Worm (Caenorhabditis elegans) whole organism, mixed stage, embryonic: Measurements from ENCODE around the gene chil-10.

Source experiments
- M03D4.4 ChIP-seq: sonication (generic microtip); optimal IDR thresholded peaks from 2 replicates; lab custom pipeline; 2017; ENCODE audit warnings: mild to moderate bottlenecking, missing genetic modification characterization, missing compliant biosample characterization
- bed-3 ChIP-seq: fragments of 200-800 bp; sonication (Bioruptor generic); optimal IDR thresholded peaks from 3 replicates; lab custom pipeline; 2018; ENCODE audit warnings: mild to moderate bottlenecking, missing genetic modification characterization, moderate library complexity, missing compliant biosample characterization
- blmp-1 ChIP-seq: fragments of 150-350 bp; optimal IDR thresholded peaks from 2 replicates; lab custom pipeline; 2014; ENCODE audit warnings: missing biosample characterization, missing genetic modification characterization
- ceh-39 ChIP-seq: fragments of 150-350 bp; optimal IDR thresholded peaks from 2 replicates; lab custom pipeline; 2014; ENCODE audit warnings: missing biosample characterization, missing genetic modification characterization
- ceh-43 ChIP-seq: fragments of 200-800 bp; sonication (Bioruptor generic); optimal IDR thresholded peaks from 2 replicates; lab custom pipeline; 2018; ENCODE audit warnings: mild to moderate bottlenecking, missing genetic modification characterization, moderate library complexity, missing compliant biosample characterization
- ceh-83 ChIP-seq: fragments of 200-800 bp; sonication (Bioruptor generic); optimal IDR thresholded peaks from 2 replicates; lab custom pipeline; 2018; ENCODE audit warnings: mild to moderate bottlenecking, missing genetic modification characterization, missing compliant biosample characterization
- ces-1 ChIP-seq: fragments of 150-350 bp; optimal IDR thresholded peaks from 2 replicates; lab custom pipeline; 2014; ENCODE audit warnings: missing biosample characterization, missing genetic modification reagents, missing genetic modification characterization
- cnd-1 ChIP-seq: fragments of 200-800 bp; sonication (Bioruptor generic); optimal IDR thresholded peaks from 2 replicates; lab custom pipeline; 2018; ENCODE audit warnings: mild to moderate bottlenecking, missing genetic modification characterization, missing compliant biosample characterization
- drap-1 ChIP-seq: fragments of 200-800 bp; sonication (Bioruptor generic); optimal IDR thresholded peaks from 3 replicates; lab custom pipeline; 2018; ENCODE audit warnings: mild to moderate bottlenecking, missing genetic modification characterization, missing compliant biosample characterization
- elt-1 ChIP-seq: sonication (generic microtip); optimal IDR thresholded peaks from 2 replicates; lab custom pipeline; 2017; ENCODE audit warnings: missing genetic modification characterization, mild to moderate bottlenecking, missing compliant biosample characterization, antibody characterized with exemption, moderate library complexity, borderline replicate concordance; ENCODE audit not compliant: insufficient read depth
- elt-3 ChIP-seq: fragments of 150-350 bp; optimal IDR thresholded peaks from 2 replicates; lab custom pipeline; 2014; ENCODE audit warnings: missing biosample characterization, missing genetic modification characterization
- flh-1 ChIP-seq: fragments of 200-800 bp; sonication (Bioruptor generic); optimal IDR thresholded peaks from 2 replicates; lab custom pipeline; 2018; ENCODE audit warnings: mild to moderate bottlenecking, missing genetic modification characterization, moderate library complexity, missing compliant biosample characterization
- ham-2 ChIP-seq: fragments of 200-800 bp; sonication (Bioruptor generic); optimal IDR thresholded peaks from 2 replicates; lab custom pipeline; 2018; ENCODE audit warnings: mild to moderate bottlenecking, missing genetic modification characterization, missing compliant biosample characterization
- hlh-1 ChIP-seq: fragments of 150-350 bp; optimal IDR thresholded peaks from 2 replicates; lab custom pipeline; 2014; ENCODE audit warnings: missing biosample characterization, missing genetic modification reagents, missing genetic modification characterization
- lin-13 ChIP-seq: fragments of 150-350 bp; optimal IDR thresholded peaks from 2 replicates; lab custom pipeline; 2014; ENCODE audit warnings: missing biosample characterization, missing genetic modification characterization
- lin-32 ChIP-seq: fragments of 200-800 bp; sonication (Bioruptor generic); optimal IDR thresholded peaks from 2 replicates; lab custom pipeline; 2018; ENCODE audit warnings: mild to moderate bottlenecking, missing genetic modification characterization, missing compliant biosample characterization
- lsy-2 ChIP-seq: fragments of 150-350 bp; optimal IDR thresholded peaks from 2 replicates; lab custom pipeline; 2014; ENCODE audit warnings: missing biosample characterization, missing genetic modification characterization
- mab-5 ChIP-seq: fragments of 150-350 bp; optimal IDR thresholded peaks from 2 replicates; lab custom pipeline; 2014; ENCODE audit warnings: missing biosample characterization, missing genetic modification characterization
- mep-1 ChIP-seq: fragments of 150-350 bp; optimal IDR thresholded peaks from 2 replicates; lab custom pipeline; 2017; ENCODE audit warnings: missing biosample characterization, missing genetic modification reagents, missing genetic modification characterization, inconsistent platforms
- mls-2 ChIP-seq: sonication (generic microtip); optimal IDR thresholded peaks from 2 replicates; lab custom pipeline; 2016; ENCODE audit warnings: mild to moderate bottlenecking, missing genetic modification characterization, moderate library complexity, missing compliant biosample characterization
- nhr-12 ChIP-seq: fragments of 150-350 bp; optimal IDR thresholded peaks from 2 replicates; lab custom pipeline; 2014; ENCODE audit warnings: missing biosample characterization, missing genetic modification characterization
- nhr-2 ChIP-seq: fragments of 150-350 bp; optimal IDR thresholded peaks from 2 replicates; lab custom pipeline; 2014; ENCODE audit warnings: missing biosample characterization, missing genetic modification characterization
- nhr-237 ChIP-seq: fragments of 150-350 bp; optimal IDR thresholded peaks from 2 replicates; lab custom pipeline; 2014; ENCODE audit warnings: missing biosample characterization, missing genetic modification characterization
- nhr-28 ChIP-seq: fragments of 150-350 bp; optimal IDR thresholded peaks from 2 replicates; lab custom pipeline; 2014; ENCODE audit warnings: missing biosample characterization, missing genetic modification characterization
- nhr-76 ChIP-seq: sonication (generic microtip); optimal IDR thresholded peaks from 2 replicates; lab custom pipeline; 2017; ENCODE audit warnings: missing biosample characterization, missing genetic modification characterization
- pha-4 ChIP-seq: fragments of 150-350 bp; optimal IDR thresholded peaks from 2 replicates; lab custom pipeline; 2018; ENCODE audit warnings: missing biosample characterization, missing genetic modification reagents, missing genetic modification characterization
- sem-2 ChIP-seq: fragments of 200-800 bp; sonication (Bioruptor generic); optimal IDR thresholded peaks from 2 replicates; lab custom pipeline; 2018; ENCODE audit warnings: mild to moderate bottlenecking, missing genetic modification characterization, missing compliant biosample characterization
- snpc-4 ChIP-seq: fragments of 150-350 bp; optimal IDR thresholded peaks from 2 replicates; lab custom pipeline; 2014; ENCODE audit warnings: missing biosample characterization, missing genetic modification characterization
- sptf-1 ChIP-seq: sonication (generic microtip); optimal IDR thresholded peaks from 2 replicates; lab custom pipeline; 2017; ENCODE audit warnings: mild to moderate bottlenecking, missing genetic modification characterization, moderate library complexity, missing compliant biosample characterization
- tbx-8 ChIP-seq: fragments of 200-800 bp; sonication (Bioruptor generic); optimal IDR thresholded peaks from 2 replicates; lab custom pipeline; 2018; ENCODE audit warnings: mild to moderate bottlenecking, missing genetic modification characterization, moderate library complexity, missing compliant biosample characterization
- unc-120 ChIP-seq: sonication (generic microtip); optimal IDR thresholded peaks from 2 replicates; lab custom pipeline; 2017; ENCODE audit warnings: missing genetic modification characterization, missing compliant biosample characterization; ENCODE audit not compliant: poor library complexity, severe bottlenecking
- unc-39 ChIP-seq: fragments of 150-350 bp; optimal IDR thresholded peaks from 2 replicates; lab custom pipeline; 2014; ENCODE audit warnings: missing biosample characterization, missing genetic modification characterization
- unc-62 ChIP-seq: fragments of 150-350 bp; optimal IDR thresholded peaks from 2 replicates; lab custom pipeline; 2014; ENCODE audit warnings: missing biosample characterization, missing genetic modification reagents, missing genetic modification characterization
- zip-8 ChIP-seq: fragments of 150-350 bp; optimal IDR thresholded peaks from 2 replicates; lab custom pipeline; 2014; ENCODE audit warnings: missing biosample characterization, missing genetic modification characterization
- ztf-11 ChIP-seq: fragments of 150-350 bp; optimal IDR thresholded peaks from 2 replicates; lab custom pipeline; 2014; ENCODE audit warnings: missing biosample characterization, missing genetic modification characterization

chil-10 gene

ce11 chrX:948783-949182 is 8.9 kb upstream of the chil-10 start, which contains the start of gene sms-2:
Gene sms-2 (minus strand): TSS chrX:948883.
- TF ChIP-seq ceh-83 (GFP tag; lab: Kevin White, UChicago): no peak
- no peak for TF ChIP-seq zip-8 (tag; lab: Kevin White, UChicago)
- TF ChIP-seq ztf-11 (tag; lab: Kevin White, UChicago): no peak
- TF ChIP-seq sptf-1 (tag; lab: Kevin White, UChicago): no peak
- TF ChIP-seq ces-1 (GFP tag; lab: Kevin White, UChicago): no peak
- TF ChIP-seq unc-62 (GFP tag; lab: Kevin White, UChicago): no peak
- TF ChIP-seq M03D4.4 (tag; lab: Kevin White, UChicago): no peak
- no peak for TF ChIP-seq cnd-1 (tag; lab: Kevin White, UChicago)
- no peak for TF ChIP-seq ham-2 (GFP tag; lab: Kevin White, UChicago)
- no peak for TF ChIP-seq blmp-1 (tag; lab: Kevin White, UChicago)
- TF ChIP-seq snpc-4 (tag; lab: Kevin White, UChicago): no peak
- no peak for TF ChIP-seq ceh-43 (GFP tag; lab: Kevin White, UChicago)
- TF ChIP-seq mls-2 (tag; lab: Kevin White, UChicago): no peak
- TF ChIP-seq nhr-12 (tag; lab: Kevin White, UChicago): no peak
- no peak for TF ChIP-seq lin-32 (GFP tag; lab: Kevin White, UChicago)
- no peak for TF ChIP-seq nhr-2 (tag; lab: Kevin White, UChicago)
- TF ChIP-seq, all 35 proteins: peak for 0

- TF ChIP-seq nhr-2 (tag; lab: Kevin White, UChicago) (peak; percentile 69), nhr-237 (tag; lab: Kevin White, UChicago) (peak; percentile 90), sptf-1 (tag; lab: Kevin White, UChicago) (peak; percentile 85), bed-3 (GFP tag; lab: Kevin White, UChicago) (peak; percentile 29), flh-1 (GFP tag; lab: Kevin White, UChicago) (no peak), mep-1 (tag; lab: Kevin White, UChicago) (peak; percentile 91), tbx-8 (peak; percentile 25), unc-62 (GFP tag; lab: Kevin White, UChicago) (peak; percentile 93), ceh-43 (GFP tag; lab: Kevin White, UChicago) (peak; percentile 4), hlh-1 (tag; lab: Kevin White, UChicago) (peak; percentile 68), unc-120 (tag; lab: Kevin White, UChicago) (peak; percentile 98), elt-3 (tag; lab: Kevin White, UChicago) (peak; percentile 29), ces-1 (GFP tag; lab: Kevin White, UChicago) (peak; percentile 96), nhr-12 (tag; lab: Kevin White, UChicago) (no peak), nhr-76 (no peak), drap-1 (GFP tag; lab: Kevin White, UChicago) (peak; percentile 87), pha-4 (tag; lab: Kevin White, UChicago) (peak; percentile 90), lin-32 (GFP tag; lab: Kevin White, UChicago) (peak; percentile 6), snpc-4 (tag; lab: Kevin White, UChicago) (no peak), mls-2 (tag; lab: Kevin White, UChicago) (peak; percentile 91), sem-2 (GFP tag; lab: Kevin White, UChicago) (no peak), ztf-11 (tag; lab: Kevin White, UChicago) (peak; percentile 76), nhr-28 (tag; lab: Kevin White, UChicago) (no peak), cnd-1 (tag; lab: Kevin White, UChicago) (peak; percentile 71), lin-13 (tag; lab: Kevin White, UChicago) (peak; percentile 85), zip-8 (tag; lab: Kevin White, UChicago) (no peak), unc-39 (peak; percentile 40), elt-1 (tag; lab: Kevin White, UChicago) (peak; percentile 56), lsy-2 (tag; lab: Kevin White, UChicago) (peak; percentile 79), M03D4.4 (tag; lab: Kevin White, UChicago) (peak; percentile 71), blmp-1 (tag; lab: Kevin White, UChicago) (no peak), ceh-39 (tag; lab: Kevin White, UChicago) (peak; percentile 41), mab-5 (tag; lab: Kevin White, UChicago) (no peak), ceh-83 (GFP tag; lab: Kevin White, UChicago) (no peak), ham-2 (GFP tag; lab: Kevin White, UChicago) (peak; percentile 37)
Observed at ce11 chrX:949466-949865, 8.2 kb upstream of the chil-10 start.

ce11 chrX:950482-950881 is 7.2 kb upstream of the chil-10 start, which contains the start of gene arr-1:
Gene arr-1 (plus strand): TSS chrX:950782.
- TF ChIP-seq zip-8 (tag; lab: Kevin White, UChicago) (no peak), pha-4 (tag; lab: Kevin White, UChicago) (no peak), mep-1 (tag; lab: Kevin White, UChicago) (no peak), unc-120 (tag; lab: Kevin White, UChicago) (no peak), snpc-4 (tag; lab: Kevin White, UChicago) (no peak), sem-2 (GFP tag; lab: Kevin White, UChicago) (no peak), mls-2 (tag; lab: Kevin White, UChicago) (no peak), hlh-1 (tag; lab: Kevin White, UChicago) (no peak), ceh-83 (GFP tag; lab: Kevin White, UChicago) (no peak), unc-39 (no peak), bed-3 (GFP tag; lab: Kevin White, UChicago) (no peak), drap-1 (GFP tag; lab: Kevin White, UChicago) (no peak), nhr-12 (tag; lab: Kevin White, UChicago) (no peak), nhr-237 (tag; lab: Kevin White, UChicago) (no peak), elt-3 (tag; lab: Kevin White, UChicago) (no peak)
